Worm (Caenorhabditis elegans) whole organism, young adult: ENCODE results near the gene srw-94.

Source experiments
- F10E7.11 ChIP-seq: sonication (generic microtip); optimal IDR thresholded peaks from 2 replicates; lab custom pipeline; 2017; ENCODE audit warnings: mild to moderate bottlenecking, missing genetic modification characterization, moderate library complexity, missing compliant biosample characterization
- F22D6.2 ChIP-seq: sonication (generic microtip); optimal IDR thresholded peaks from 2 replicates; lab custom pipeline; 2016; ENCODE audit warnings: mild to moderate bottlenecking, missing genetic modification characterization, missing compliant biosample characterization
- F49E8.2 ChIP-seq: sonication (generic microtip); optimal IDR thresholded peaks from 3 replicates; lab custom pipeline; 2017; ENCODE audit warnings: missing genetic modification characterization, mild to moderate bottlenecking, missing compliant biosample characterization, antibody characterized with exemption, moderate library complexity; ENCODE audit not compliant: insufficient read depth
- egl-18 ChIP-seq: fragments of 200-800 bp; sonication (Bioruptor generic); IDR thresholded peaks from 2 replicates; pipeline ENCODE4 v1.3.6; 2022; ENCODE audit warnings: missing genetic modification reagents, missing genetic modification characterization, missing compliant biosample characterization
- egrh-3 ChIP-seq: fragments of 200-800 bp; sonication (Bioruptor generic); IDR thresholded peaks from 2 replicates; pipeline ENCODE4 v1.3.6; 2022; ENCODE audit warnings: missing genetic modification reagents, missing genetic modification characterization, missing compliant biosample characterization
- hrde-1 ChIP-seq: sonication (generic microtip); optimal IDR thresholded peaks from 2 replicates; lab custom pipeline; 2016; ENCODE audit warnings: missing genetic modification characterization, mild to moderate bottlenecking, missing compliant biosample characterization, moderate library complexity, missing genotype, missing genetic modification reagents, borderline replicate concordance
- let-607 ChIP-seq, 2 experiments: fragments of 200-800 bp in 1 of 2; sonication (Bioruptor generic) in 1 of 2; sonication (generic microtip) in 1 of 2; optimal IDR thresholded peaks; 2 replicates each; lab custom pipeline; 2016 to 2018; ENCODE audit warnings: mild to moderate bottlenecking in 2 of 2, missing compliant biosample characterization in 2 of 2, missing genetic modification characterization in 2 of 2, moderate library complexity in 2 of 2, missing genotype in 1 of 2
- lin-35 ChIP-seq, 3 experiments: fragments of 150-350 bp in 2 of 3; sonication (generic microtip) in 1 of 3; optimal IDR thresholded peaks; 2 replicates each; lab custom pipeline; 2014 to 2018; ENCODE audit warnings: missing biosample characterization in 3 of 3, missing genetic modification characterization in 3 of 3, missing genetic modification reagents in 3 of 3
- nfya-1 ChIP-seq: sonication (generic microtip); optimal IDR thresholded peaks from 2 replicates; lab custom pipeline; 2017; ENCODE audit warnings: antibody characterized with exemption, missing compliant biosample characterization, missing genetic modification characterization, borderline replicate concordance; ENCODE audit not compliant: insufficient read depth
- sea-2 ChIP-seq: fragments of 200-800 bp; sonication (Bioruptor generic); IDR thresholded peaks from 2 replicates; pipeline ENCODE4 v1.3.6; 2022; ENCODE audit warnings: missing genetic modification characterization, missing compliant biosample characterization
- unc-62 ChIP-seq: fragments of 150-350 bp; optimal IDR thresholded peaks from 2 replicates; lab custom pipeline; 2014; ENCODE audit warnings: missing biosample characterization, missing genetic modification reagents, missing genetic modification characterization
- ztf-18 ChIP-seq: sonication (generic microtip); optimal IDR thresholded peaks from 2 replicates; lab custom pipeline; 2016; ENCODE audit warnings: missing genotype, mild to moderate bottlenecking, missing genetic modification characterization, missing compliant biosample characterization
- ztf-3 ChIP-seq: fragments of 200-800 bp; sonication (Bioruptor generic); optimal IDR thresholded peaks from 2 replicates; lab custom pipeline; 2018; ENCODE audit warnings: mild to moderate bottlenecking, missing genetic modification characterization, missing compliant biosample characterization
- ztf-6 ChIP-seq: fragments of 200-800 bp; sonication (Bioruptor generic); IDR thresholded peaks from 2 replicates; pipeline ENCODE4 v1.3.6; 2022; ENCODE audit warnings: missing genetic modification reagents, missing genetic modification characterization, missing compliant biosample characterization

ce11 chrIV:4829641-4830040 lies 15.4 kb downstream of the srw-94 start:
- no peak for TF ChIP-seq ztf-6 (GFP tag; lab: Robert Waterston, UW)
- no peak for TF ChIP-seq egl-18 (GFP tag; lab: Robert Waterston, UW)
- TF ChIP-seq sea-2 (GFP tag; lab: Robert Waterston, UW): no peak
- TF ChIP-seq let-607 (tag; optimal IDR thresholded peaks at IDR 0.05; lab: Kevin White, UChicago): no peak
- no peak for TF ChIP-seq hrde-1 (tag; lab: Kevin White, UChicago)
- no peak for TF ChIP-seq ztf-18 (tag; lab: Kevin White, UChicago)
- no peak for TF ChIP-seq egrh-3 (GFP tag; lab: Robert Waterston, UW)
- TF ChIP-seq F10E7.11: no peak
- no peak for TF ChIP-seq F22D6.2 (tag; lab: Kevin White, UChicago)
- no peak for TF ChIP-seq ztf-3 (GFP tag; lab: Kevin White, UChicago)
- TF ChIP-seq lin-35 (GFP tag; optimal IDR thresholded peaks at IDR 0.05; lab: Kevin White, UChicago): no peak
- no peak for TF ChIP-seq unc-62 (GFP tag; lab: Kevin White, UChicago)
- no peak for TF ChIP-seq nfya-1 (tag; lab: Kevin White, UChicago)
- TF ChIP-seq F49E8.2 (tag; lab: Kevin White, UChicago): no peak
